Worm (Caenorhabditis elegans): ENCODE measurements around the gene F43C1.5.

DNA sequence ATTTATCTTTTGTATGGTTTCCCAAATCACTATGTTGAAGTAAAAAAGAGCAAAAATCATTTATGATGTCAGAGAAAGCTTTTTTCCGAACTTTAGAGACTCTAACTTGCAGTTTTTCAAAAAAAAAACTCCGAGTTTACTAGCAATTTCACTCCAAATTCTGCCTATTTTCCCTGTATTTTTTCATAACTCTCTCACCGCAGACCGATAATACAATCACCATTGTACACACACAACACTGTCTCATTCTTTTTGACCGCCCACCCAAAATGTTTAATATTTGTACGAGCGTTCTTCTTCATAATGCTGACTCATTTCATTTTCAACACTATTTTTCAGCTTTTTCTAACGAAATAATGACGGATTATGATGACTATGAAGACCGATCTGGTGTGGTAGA, at the start of gene F43C1.5:
- TF ChIP-seq nhr-23 (tag; optimal IDR thresholded peaks at IDR 0.05) (no peak), snpc-4 (tag; optimal IDR thresholded peaks at IDR 0.05) (no peak), egl-5 (tag; optimal IDR thresholded peaks at IDR 0.05) (no peak), pqm-1 (tag; optimal IDR thresholded peaks at IDR 0.05) (no peak), ztf-11 (tag; optimal IDR thresholded peaks at IDR 0.05) (no peak), lin-15B (tag; optimal IDR thresholded peaks at IDR 0.05) (no peak), unc-62 (GFP tag; optimal IDR thresholded peaks at IDR 0.05) (no peak), elt-3 (tag; optimal IDR thresholded peaks at IDR 0.05) (no peak), nhr-12 (tag; optimal IDR thresholded peaks at IDR 0.05) (no peak)

Data from whole organism, L3 larva.